Worm (Caenorhabditis elegans): ENCODE measurements around the gene glb-17.

ce11 chrX:9547264-9547751, 29.5 kb downstream of the glb-17 start:
- TF ChIP-seq pha-4 (tag; optimal IDR thresholded peaks at IDR 0.05) (no peak), npax-4 (tag; optimal IDR thresholded peaks at IDR 0.05) (no peak), nhr-11 (tag; optimal IDR thresholded peaks at IDR 0.05) (no peak), sdc-2 (tag; optimal IDR thresholded peaks at IDR 0.05) (no peak), fax-1 (tag; optimal IDR thresholded peaks at IDR 0.05) (no peak)
